Worm (Caenorhabditis elegans): ENCODE data around the gene F54C9.3.

The F54C9.3 gene

ce11 chrII:8566806-8567266 is at the start of gene F54C9.3:
F54C9.3 (minus strand) TSS chrII:8566856.
- TF ChIP-seq dao-5 (tag; optimal IDR thresholded peaks at IDR 0.05) (no peak), W03F9.2 (tag; optimal IDR thresholded peaks at IDR 0.05) (no peak), him-1 (tag; optimal IDR thresholded peaks at IDR 0.05) (no peak)

DNA sequence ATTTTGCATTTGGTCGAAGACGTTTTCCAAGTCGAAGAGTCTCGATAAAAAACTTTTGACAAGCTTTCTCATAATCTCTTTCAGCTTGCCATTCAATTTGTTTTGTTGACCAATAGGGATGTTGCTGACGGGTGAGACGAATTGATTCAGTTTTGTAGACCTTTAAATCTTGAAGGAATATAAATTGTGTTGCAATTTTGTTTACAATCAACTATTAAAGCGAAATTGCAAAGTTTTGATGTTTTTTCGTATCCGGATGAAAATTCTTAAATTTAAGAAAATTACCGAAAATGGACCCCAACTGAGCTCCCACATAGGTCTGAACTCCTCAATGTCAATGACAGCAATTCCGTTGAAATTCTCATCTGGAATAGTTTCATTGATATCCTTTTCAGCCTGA is 49.5 kb upstream of the F54C9.3 start:
- TF ChIP-seq W03F9.2 (tag; optimal IDR thresholded peaks at IDR 0.05) (no peak), dao-5 (tag; optimal IDR thresholded peaks at IDR 0.05) (no peak), him-1 (tag; optimal IDR thresholded peaks at IDR 0.05) (no peak)

DNA sequence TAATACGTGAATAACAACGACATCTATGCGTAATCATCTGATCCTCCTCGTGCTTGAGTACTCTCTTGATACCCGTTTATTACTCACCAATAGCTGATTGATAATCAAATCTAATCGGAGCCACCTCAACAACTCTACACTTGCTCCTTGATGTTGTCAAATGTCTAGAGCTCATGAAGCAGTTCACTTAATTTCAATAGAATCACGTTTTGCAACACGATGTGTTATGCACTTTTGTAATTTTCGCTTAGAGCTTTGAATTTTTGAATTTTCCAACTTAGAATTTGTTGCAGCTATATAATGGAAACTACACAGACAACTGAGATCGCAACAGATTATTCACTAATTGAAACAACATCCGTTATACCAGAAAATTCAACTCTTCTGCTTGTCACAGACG is 45.8 kb upstream of the F54C9.3 start, which contains the start of gene T22C8.1:
TSS of gene T22C8.1 (plus strand) at position 301 of the 400 bp plus-strand sequence.
- TF ChIP-seq W03F9.2 (tag; optimal IDR thresholded peaks at IDR 0.05) (no peak), him-1 (tag; optimal IDR thresholded peaks at IDR 0.05) (no peak)

DNA sequence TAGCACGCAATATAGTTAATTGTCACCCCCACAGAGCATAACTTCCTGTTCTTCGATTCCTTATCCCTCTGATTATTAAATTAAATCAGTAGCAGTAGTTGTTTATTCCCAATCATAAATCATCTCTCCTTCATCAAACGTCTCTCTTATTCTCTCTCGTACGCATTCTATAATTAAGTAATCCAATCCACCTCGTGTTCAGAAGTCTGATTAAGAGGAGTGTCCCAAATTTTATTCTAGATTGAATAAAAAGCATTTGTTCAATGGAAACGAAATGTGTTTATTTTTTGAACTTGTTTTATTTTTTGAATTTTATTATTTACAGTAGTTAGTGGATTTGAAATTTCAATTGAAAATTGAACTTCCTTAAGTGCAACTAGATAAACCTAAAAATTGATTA is 44.7 kb upstream of the F54C9.3 start:
- TF ChIP-seq dao-5 (tag; optimal IDR thresholded peaks at IDR 0.05) = no peak
- TF ChIP-seq W03F9.2 (tag; optimal IDR thresholded peaks at IDR 0.05) = no peak
- TF ChIP-seq him-1 (tag; optimal IDR thresholded peaks at IDR 0.05) = no peak

- TF ChIP-seq W03F9.2 (tag; optimal IDR thresholded peaks at IDR 0.05) (no peak), dao-5 (tag; optimal IDR thresholded peaks at IDR 0.05) (no peak), him-1 (tag; optimal IDR thresholded peaks at IDR 0.05) (no peak)
These were observed 43.9 kb upstream of the F54C9.3 start for ce11 chrII:8610585-8610984.

ce11 chrII:8610085-8610484 is 43.4 kb upstream of the F54C9.3 start, which contains the start of gene F28C6.9:
F28C6.9 (minus strand) TSS chrII:8610185.
- TF ChIP-seq him-1 (tag; optimal IDR thresholded peaks at IDR 0.05) = no peak
- no peak for TF ChIP-seq dao-5 (tag; optimal IDR thresholded peaks at IDR 0.05)
- TF ChIP-seq W03F9.2 (tag; optimal IDR thresholded peaks at IDR 0.05) = no peak

DNA sequence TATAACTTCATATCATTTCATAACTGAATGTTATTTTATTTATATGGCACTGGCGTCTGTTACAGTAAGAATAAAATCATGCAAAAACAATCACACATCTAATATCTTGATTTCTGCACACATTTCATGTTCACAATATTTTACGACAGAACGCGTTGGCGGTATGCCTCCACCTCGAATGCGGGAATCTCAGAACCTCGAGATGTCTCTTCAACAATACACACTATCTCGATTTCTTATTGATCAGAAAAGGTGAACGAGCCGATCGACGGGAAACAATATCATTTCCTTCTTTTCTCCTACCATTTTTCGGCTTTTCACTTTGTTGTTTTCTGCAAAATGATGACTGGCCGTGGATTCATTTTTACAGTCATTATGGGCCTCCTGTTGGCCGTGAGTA is 41.0 kb upstream of the F54C9.3 start, which contains the start of gene F28C6.10:
TSS of gene F28C6.10 (plus strand) at position 301 of the 400 bp plus-strand sequence.
- TF ChIP-seq him-1 (tag; optimal IDR thresholded peaks at IDR 0.05) = no peak
- no peak for TF ChIP-seq dao-5 (tag; optimal IDR thresholded peaks at IDR 0.05)
- no peak for TF ChIP-seq W03F9.2 (tag; optimal IDR thresholded peaks at IDR 0.05)

DNA sequence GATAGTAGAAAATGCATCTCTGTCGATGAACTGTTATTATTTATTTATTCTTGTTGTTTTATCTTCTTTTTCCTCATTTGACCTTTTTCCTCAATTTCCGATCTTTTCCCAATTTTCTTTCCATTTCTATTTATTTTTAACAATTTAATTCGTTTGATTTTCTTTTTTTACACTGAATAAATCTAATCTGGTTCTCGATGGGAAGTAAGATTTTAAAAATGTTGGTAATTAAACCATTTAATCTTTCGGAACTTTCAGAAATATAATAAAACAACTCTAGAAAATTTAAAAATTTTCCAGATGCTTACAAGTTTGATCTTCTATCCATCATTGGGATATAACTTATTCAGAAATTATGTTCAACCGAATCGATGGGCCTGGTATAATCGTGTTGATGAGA is 39.9 kb upstream of the F54C9.3 start, which contains the start of gene F28C6.8:
TSS of gene F28C6.8 (plus strand) at position 301 of the 400 bp plus-strand sequence.
- TF ChIP-seq W03F9.2 (tag; optimal IDR thresholded peaks at IDR 0.05) = no peak
- TF ChIP-seq dao-5 (tag; optimal IDR thresholded peaks at IDR 0.05) = no peak
- TF ChIP-seq him-1 (tag; optimal IDR thresholded peaks at IDR 0.05) = no peak

DNA sequence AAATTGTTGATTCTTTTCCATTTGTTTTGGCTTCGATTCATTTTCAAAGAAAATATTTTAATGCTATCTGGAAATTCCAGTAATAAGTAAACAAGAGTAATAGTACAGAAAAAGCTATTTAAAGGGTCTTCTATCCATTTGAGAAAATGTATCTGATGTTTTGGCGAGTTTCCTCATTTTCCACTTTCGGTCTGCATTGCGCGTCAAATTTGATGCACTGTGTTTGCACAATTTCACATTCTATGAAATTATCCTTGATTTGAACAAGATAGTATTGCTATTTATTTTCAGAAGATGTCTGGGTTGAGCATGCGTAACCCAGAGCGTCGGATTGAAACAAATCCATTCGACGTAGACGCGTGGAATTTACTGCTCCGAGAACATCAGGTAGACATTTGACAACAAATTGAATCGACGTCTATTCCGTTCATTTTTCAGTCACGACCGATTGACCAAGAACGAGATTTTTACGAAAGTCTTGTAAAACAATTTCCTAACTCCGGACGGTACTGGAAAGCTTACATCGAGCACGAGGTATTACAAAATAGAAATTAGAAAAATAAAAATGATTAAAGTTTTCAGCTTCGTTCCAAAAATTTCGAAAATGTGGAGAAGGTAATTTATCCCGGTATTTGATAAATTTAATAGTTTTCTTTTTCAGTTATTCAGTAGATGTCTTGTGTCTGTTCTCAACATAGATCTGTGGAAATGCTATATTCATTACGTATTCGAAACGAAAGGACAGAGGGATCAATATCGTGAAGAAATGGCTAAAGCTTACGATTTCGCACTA is 37.1 kb upstream of the F54C9.3 start, which contains the start of gene suf-1:
TSS of gene suf-1 (plus strand) at position 280 of the 793 bp plus-strand sequence.
- TF ChIP-seq W03F9.2 (tag; optimal IDR thresholded peaks at IDR 0.05) (peak; percentile 37), him-1 (tag; optimal IDR thresholded peaks at IDR 0.05) (no peak), dao-5 (tag; optimal IDR thresholded peaks at IDR 0.05) (peak; percentile 53)

DNA sequence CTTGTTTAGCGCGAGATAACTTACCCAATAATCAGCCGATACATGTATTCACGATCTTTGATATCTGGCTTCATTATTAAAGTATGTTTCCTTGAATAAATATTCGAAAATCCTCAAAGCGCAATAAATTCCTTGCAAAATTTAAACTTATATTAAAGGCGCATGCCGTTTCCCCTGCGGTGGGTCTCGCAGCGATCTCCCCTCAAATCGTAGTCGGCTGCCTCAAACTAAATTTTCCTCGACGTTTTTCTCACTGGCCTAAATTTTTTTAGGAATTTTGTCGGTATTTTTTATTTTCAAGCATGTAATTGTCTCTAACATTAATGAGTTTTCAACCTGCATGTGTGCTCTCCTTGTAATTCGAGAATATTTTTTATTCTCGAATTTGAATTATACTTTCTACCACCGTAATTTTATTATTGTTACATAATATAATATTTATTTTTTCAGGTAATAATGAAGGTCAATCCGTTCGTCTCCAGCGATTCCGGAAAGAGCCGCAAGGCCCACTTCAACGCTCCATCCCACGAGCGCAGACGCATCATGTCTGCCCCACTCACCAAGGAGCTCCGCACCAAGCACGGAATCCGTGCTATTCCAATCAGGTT is 35.8 kb upstream of the F54C9.3 start, which contains the start of the genes cpf-1 and rpl-26:
TSS of gene cpf-1 (minus strand) at position 104 of the 608 bp plus-strand sequence.
TSS of gene rpl-26 (plus strand) at position 449 of the 608 bp plus-strand sequence.
- TF ChIP-seq W03F9.2 (tag; optimal IDR thresholded peaks at IDR 0.05) = no peak
- TF ChIP-seq dao-5 (tag; optimal IDR thresholded peaks at IDR 0.05) = no peak
- no peak for TF ChIP-seq him-1 (tag; optimal IDR thresholded peaks at IDR 0.05)

DNA sequence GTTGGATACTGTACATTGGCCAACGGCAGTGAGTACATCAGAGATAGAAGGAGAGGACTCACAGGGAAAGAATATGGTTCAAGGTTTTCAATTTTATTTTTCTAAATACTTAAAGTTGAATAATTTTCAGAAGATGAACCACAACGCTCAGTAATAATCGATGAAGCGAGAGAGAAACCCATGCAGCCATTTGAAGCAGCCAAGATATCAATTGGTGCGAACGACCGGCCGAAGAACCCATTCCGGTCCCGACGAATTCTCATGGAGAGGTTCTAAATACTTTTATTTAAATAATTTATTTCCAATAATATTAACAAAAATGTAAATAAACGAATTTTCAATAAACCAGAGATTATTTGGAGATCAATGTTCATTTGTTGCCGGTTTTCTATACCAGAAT is 33.5 kb upstream of the F54C9.3 start, which contains the start of gene pigg-1:
TSS of gene pigg-1 (minus strand) at position 101 of the 400 bp plus-strand sequence.
- TF ChIP-seq him-1 (tag; optimal IDR thresholded peaks at IDR 0.05) (no peak), dao-5 (tag; optimal IDR thresholded peaks at IDR 0.05) (no peak), W03F9.2 (tag; optimal IDR thresholded peaks at IDR 0.05) (no peak)

- no peak for TF ChIP-seq him-1 (tag; optimal IDR thresholded peaks at IDR 0.05)
- TF ChIP-seq W03F9.2 (tag; optimal IDR thresholded peaks at IDR 0.05) = no peak
- no peak for TF ChIP-seq dao-5 (tag; optimal IDR thresholded peaks at IDR 0.05)
These were observed 32.6 kb upstream of the F54C9.3 start, which contains the start of gene F28C6.5 for ce11 chrII:8599214-8599613. F28C6.5 (plus strand) TSS chrII:8599514.

DNA sequence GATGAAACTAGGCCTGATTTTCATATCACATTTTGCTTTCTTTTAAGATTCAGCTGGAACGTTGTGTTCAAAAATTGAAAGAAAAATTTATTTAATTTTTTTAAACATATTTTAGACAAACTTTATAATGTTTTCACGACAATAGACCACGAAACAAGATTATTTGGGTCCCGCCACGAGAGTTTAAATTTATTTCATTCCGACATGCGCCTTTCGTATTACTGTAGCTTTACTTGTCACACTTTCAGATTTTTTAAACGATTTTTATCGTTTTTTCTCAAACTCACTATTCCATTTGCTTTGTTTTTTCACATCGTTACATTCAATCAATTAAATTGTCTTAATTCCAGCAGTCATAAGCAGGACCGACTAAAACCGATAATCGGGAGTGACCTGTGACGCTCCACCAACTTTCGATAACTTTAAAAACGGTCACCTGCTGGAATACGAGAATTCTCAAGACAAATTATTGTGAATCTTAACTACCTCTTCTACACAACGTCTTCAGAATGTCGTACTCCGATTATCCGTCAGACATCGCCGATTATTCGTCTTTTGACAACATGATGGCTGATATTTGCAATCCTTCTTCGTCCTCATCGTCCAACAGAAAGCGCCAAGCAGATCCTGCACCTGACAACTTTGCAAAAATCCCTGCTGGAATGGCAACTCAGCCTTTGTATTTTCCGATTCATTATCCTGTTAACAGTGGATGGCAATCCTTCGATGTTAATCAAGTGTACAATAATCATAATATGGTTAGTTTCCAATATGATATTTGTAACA is 27.4 kb upstream of the F54C9.3 start, which contains the start of gene aptf-3:
TSS of gene aptf-3 (plus strand) at position 351 of the 786 bp plus-strand sequence.
- TF ChIP-seq W03F9.2 (tag; optimal IDR thresholded peaks at IDR 0.05) (no peak), him-1 (tag; optimal IDR thresholded peaks at IDR 0.05) (no peak), dao-5 (tag; optimal IDR thresholded peaks at IDR 0.05) (no peak)

Data from whole organism, L4/young adult.